Fruit fly (Drosophila melanogaster) whole organism, embryonic: ENCODE results near the gene Sec13.

Experiments used
- CG10209 ChIP-seq: fragments of 200-800 bp; sonication (Bioruptor generic); optimal IDR thresholded peaks from 3 replicates; lab custom pipeline; 2017; ENCODE audit warnings: missing biosample characterization, mild to moderate bottlenecking, missing genetic modification characterization, missing genetic modification reagents
- CG12071 ChIP-seq: fragments of 200-800 bp; sonication (Bioruptor generic); optimal IDR thresholded peaks from 3 replicates; lab custom pipeline; 2018; ENCODE audit warnings: missing biosample characterization, mild to moderate bottlenecking, missing genetic modification characterization
- CG12155 ChIP-seq: fragments of 200-800 bp; sonication (Bioruptor generic); optimal IDR thresholded peaks from 3 replicates; lab custom pipeline; 2016; ENCODE audit warnings: missing biosample characterization, missing genetic modification characterization
- CG12769 ChIP-seq: fragments of 200-800 bp; sonication (Bioruptor generic); optimal IDR thresholded peaks from 2 replicates; lab custom pipeline; 2019; ENCODE audit warnings: missing biosample characterization, mild to moderate bottlenecking, missing genetic modification characterization, moderate library complexity
- CG14667 ChIP-seq: fragments of 200-800 bp; sonication (Bioruptor generic); IDR thresholded peaks from 2 replicates; pipeline ENCODE4 v1.3.6; 2022; ENCODE audit warnings: missing biosample characterization, missing genetic modification characterization
- CG1603 ChIP-seq: fragments of 200-800 bp; sonication (Bioruptor generic); optimal IDR thresholded peaks from 2 replicates; lab custom pipeline; 2019; ENCODE audit warnings: missing biosample characterization, mild to moderate bottlenecking, missing genetic modification characterization, moderate library complexity
- CG17385 ChIP-seq: fragments of 200-800 bp; sonication (Bioruptor generic); optimal IDR thresholded peaks from 3 replicates; lab custom pipeline; 2018; ENCODE audit warnings: missing biosample characterization, mild to moderate bottlenecking, missing genetic modification characterization
- CG18599 ChIP-seq: fragments of 200-800 bp; sonication (Bioruptor generic); optimal IDR thresholded peaks from 3 replicates; lab custom pipeline; 2017; ENCODE audit warnings: missing biosample characterization, missing genetic modification characterization, mild to moderate bottlenecking, moderate library complexity, missing genetic modification reagents
- CG2199 ChIP-seq: fragments of 200-800 bp; sonication (Bioruptor generic); IDR thresholded peaks from 3 replicates; pipeline ENCODE4 v1.3.6; 2022; ENCODE audit warnings: missing biosample characterization, missing genetic modification characterization
- CG7839 ChIP-seq: fragments of 200-800 bp; sonication (Bioruptor generic); optimal IDR thresholded peaks from 3 replicates; lab custom pipeline; 2018; ENCODE audit warnings: missing biosample characterization, mild to moderate bottlenecking, missing genetic modification characterization, moderate library complexity
- CG8089 ChIP-seq: fragments of 200-800 bp; sonication (Bioruptor generic); optimal IDR thresholded peaks from 3 replicates; lab custom pipeline; 2016; ENCODE audit warnings: missing biosample characterization, missing genetic modification characterization
- CG8388 ChIP-seq: fragments of 200-800 bp; sonication (Bioruptor generic); optimal IDR thresholded peaks from 2 replicates; lab custom pipeline; 2019; ENCODE audit warnings: missing biosample characterization, mild to moderate bottlenecking, missing genetic modification characterization, moderate library complexity
- Doc2 ChIP-seq: fragments of 200-800 bp; sonication (Bioruptor generic); IDR thresholded peaks from 2 replicates; pipeline ENCODE4 v1.3.6; 2022; ENCODE audit warnings: missing biosample characterization, missing genetic modification characterization
- Drgx ChIP-seq: fragments of 200-800 bp; sonication (Bioruptor generic); IDR thresholded peaks from 2 replicates; pipeline ENCODE4 v1.3.6; 2022; ENCODE audit warnings: missing biosample characterization, missing genetic modification characterization
- GATAe ChIP-seq: fragments of 200-800 bp; sonication (Bioruptor generic); conservative IDR thresholded peaks from 2 replicates; pipeline ENCODE4 v1.3.6; 2022; ENCODE audit warnings: missing biosample characterization, missing genetic modification characterization
- HHEX ChIP-seq: fragments of 200-800 bp; sonication (Bioruptor generic); optimal IDR thresholded peaks from 3 replicates; lab custom pipeline; 2017; ENCODE audit warnings: missing biosample characterization, mild to moderate bottlenecking, missing genetic modification characterization, missing genetic modification reagents
- Pdp1 ChIP-seq, 2 experiments: fragments of 200-800 bp; sonication (Bioruptor generic); optimal IDR thresholded peaks; 3 replicates each; lab custom pipeline; 2016; ENCODE audit warnings: missing biosample characterization in 2 of 2, missing genetic modification characterization in 2 of 2, mild to moderate bottlenecking in 1 of 2, moderate library complexity in 1 of 2
- Rx ChIP-seq: fragments of 200-800 bp; sonication (Bioruptor generic); IDR thresholded peaks from 2 replicates; pipeline ENCODE4 v1.3.6; 2022; ENCODE audit warnings: missing biosample characterization, missing genetic modification characterization
- Stat92E ChIP-seq, 3 experiments: fragments of >200 bp in 2 of 3; fragments of 200-800 bp in 1 of 3; sonication (Bioruptor generic) in 1 of 3; optimal IDR thresholded peaks; 2 replicates each; lab custom pipeline; 2017 to 2019; ENCODE audit warnings: missing biosample characterization in 3 of 3, missing genetic modification characterization in 3 of 3, mild to moderate bottlenecking in 1 of 3, moderate library complexity in 1 of 3
- ase ChIP-seq: fragments of 200-800 bp; sonication (Bioruptor generic); IDR thresholded peaks from 3 replicates; pipeline ENCODE4 v1.3.6; 2022; ENCODE audit warnings: missing biosample characterization, missing genetic modification characterization
- bsh ChIP-seq, 2 experiments: fragments of 200-800 bp; sonication (Bioruptor generic); optimal IDR thresholded peaks; 2 replicates each; lab custom pipeline; 2017 to 2018; ENCODE audit warnings: mild to moderate bottlenecking in 2 of 2, missing biosample characterization in 2 of 2, missing genetic modification characterization in 2 of 2, moderate library complexity in 1 of 2
- ci ChIP-seq: fragments of 200-800 bp; sonication (Bioruptor generic); IDR thresholded peaks from 3 replicates; pipeline ENCODE4 v1.3.6; 2022; ENCODE audit warnings: missing biosample characterization, missing genetic modification characterization
- cwo ChIP-seq: fragments of 200-800 bp; sonication (Bioruptor generic); optimal IDR thresholded peaks from 3 replicates; lab custom pipeline; 2017; ENCODE audit warnings: missing biosample characterization, missing genetic modification characterization, mild to moderate bottlenecking, moderate library complexity, missing genetic modification reagents
- fd64A ChIP-seq: fragments of 200-800 bp; sonication (Bioruptor generic); optimal IDR thresholded peaks from 3 replicates; lab custom pipeline; 2018; ENCODE audit warnings: missing biosample characterization, mild to moderate bottlenecking, missing genetic modification characterization
- grn ChIP-seq: fragments of 200-800 bp; sonication (Bioruptor generic); optimal IDR thresholded peaks from 3 replicates; lab custom pipeline; 2017; ENCODE audit warnings: missing biosample characterization, missing genetic modification characterization
- jing ChIP-seq: fragments of 200-800 bp; sonication (Bioruptor generic); optimal IDR thresholded peaks from 2 replicates; lab custom pipeline; 2018; ENCODE audit warnings: missing biosample characterization, mild to moderate bottlenecking, missing genetic modification characterization
- knrl ChIP-seq: fragments of 200-800 bp; sonication (Bioruptor generic); IDR thresholded peaks from 3 replicates; pipeline ENCODE4 v1.3.6; 2022; ENCODE audit warnings: missing biosample characterization, missing genetic modification characterization; ENCODE audit not compliant: partially characterized antibody
- lola ChIP-seq, 3 experiments: fragments of >200 bp in 2 of 3; fragments of 200-800 bp in 1 of 3; sonication (Bioruptor generic) in 1 of 3; optimal IDR thresholded peaks; 2 replicates each; lab custom pipeline; 2017 to 2019; ENCODE audit warnings: missing biosample characterization in 3 of 3, missing genetic modification characterization in 3 of 3, mild to moderate bottlenecking in 1 of 3, moderate library complexity in 1 of 3
- luna ChIP-seq: fragments of 200-800 bp; sonication (Bioruptor generic); optimal IDR thresholded peaks from 2 replicates; lab custom pipeline; 2016; ENCODE audit warnings: missing biosample characterization, missing genetic modification characterization
- mirr ChIP-seq: fragments of 200-800 bp; sonication (Bioruptor generic); optimal IDR thresholded peaks from 3 replicates; lab custom pipeline; 2018; ENCODE audit warnings: missing biosample characterization, mild to moderate bottlenecking, missing genetic modification characterization
- nom ChIP-seq: fragments of 200-800 bp; sonication (Bioruptor generic); optimal IDR thresholded peaks from 2 replicates; lab custom pipeline; 2017; ENCODE audit warnings: missing biosample characterization, missing genetic modification characterization, mild to moderate bottlenecking, moderate library complexity, missing genetic modification reagents
- otp ChIP-seq: fragments of 200-800 bp; sonication (Bioruptor generic); IDR thresholded peaks from 3 replicates; pipeline ENCODE4, ENCODE4 v1.3.6; 2022; ENCODE audit warnings: missing biosample characterization, missing genetic modification characterization
- run ChIP-seq: fragments of 200-800 bp; sonication (Bioruptor generic); optimal IDR thresholded peaks from 3 replicates; lab custom pipeline; 2018; ENCODE audit warnings: missing biosample characterization, mild to moderate bottlenecking, missing genetic modification characterization
- sc ChIP-seq, 3 experiments: fragments of >200 bp in 2 of 3; fragments of 200-800 bp in 1 of 3; sonication (Bioruptor generic) in 1 of 3; optimal IDR thresholded peaks; 2 replicates in 2 of 3; 3 replicates in 1 of 3; lab custom pipeline; 2017; ENCODE audit warnings: mild to moderate bottlenecking in 1 of 3, missing biosample characterization in 1 of 3, missing genetic modification characterization in 1 of 3, missing genetic modification reagents in 1 of 3
- sd ChIP-seq: fragments of 200-800 bp; sonication (Bioruptor generic); optimal IDR thresholded peaks from 3 replicates; lab custom pipeline; 2018; ENCODE audit warnings: missing biosample characterization, mild to moderate bottlenecking, missing genetic modification characterization, moderate library complexity
- sim ChIP-seq: fragments of 200-800 bp; sonication (Bioruptor generic); IDR thresholded peaks from 2 replicates; pipeline ENCODE4 v1.3.6; 2022; ENCODE audit warnings: missing biosample characterization, missing genetic modification characterization
- tap ChIP-seq: fragments of 200-800 bp; optimal IDR thresholded peaks from 3 replicates; lab custom pipeline; 2019; ENCODE audit warnings: missing biosample characterization, mild to moderate bottlenecking, missing genetic modification characterization, moderate library complexity
- wek ChIP-seq: fragments of 200-800 bp; sonication (Bioruptor generic); optimal IDR thresholded peaks from 3 replicates; lab custom pipeline; 2018; ENCODE audit warnings: missing biosample characterization, mild to moderate bottlenecking, missing genetic modification characterization, moderate library complexity
- wor ChIP-seq: fragments of 200-800 bp; sonication (Bioruptor generic); IDR thresholded peaks from 2 replicates; pipeline ENCODE4 v1.3.6; 2022; ENCODE audit warnings: missing biosample characterization, missing genetic modification characterization
- z ChIP-seq: fragments of 200-800 bp; sonication (Bioruptor generic); IDR thresholded peaks from 3 replicates; pipeline ENCODE4 v1.3.6; 2022; ENCODE audit warnings: missing biosample characterization, missing genetic modification characterization
- zen ChIP-seq: fragments of 200-800 bp; sonication (Bioruptor generic); optimal IDR thresholded peaks from 3 replicates; lab custom pipeline; 2018; ENCODE audit warnings: missing biosample characterization, mild to moderate bottlenecking, missing genetic modification characterization, moderate library complexity

Gene Sec13

DNA sequence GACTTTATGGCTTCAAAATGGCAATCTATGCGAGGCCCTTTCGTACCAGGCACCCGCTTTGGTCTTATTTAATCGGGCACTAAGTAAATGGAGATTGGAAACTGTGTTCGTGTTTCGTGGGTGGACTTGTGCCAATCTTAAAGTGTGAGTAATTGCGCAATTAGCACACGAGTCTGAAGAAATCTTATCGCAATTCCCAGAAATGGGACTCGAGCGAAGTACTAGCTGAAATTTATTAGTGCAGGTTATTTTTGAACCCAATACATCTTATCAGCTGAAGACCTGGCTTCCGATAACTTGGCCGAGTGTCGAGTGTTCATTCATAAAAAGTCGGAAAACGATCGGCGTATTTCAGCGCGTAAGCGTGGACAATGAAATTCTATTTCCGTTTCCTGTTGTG lies 39.2 kb upstream of the Sec13 start (continued):
- TF ChIP-seq Doc2 (GFP tag; lab: Robert Waterston, UW), result no peak
- TF ChIP-seq CG2199 (GFP tag; lab: Robert Waterston, UW), result no peak
- TF ChIP-seq sc (optimal IDR thresholded peaks at IDR 0.05; lab: Kevin White, UChicago), result no peak
- no peak for TF ChIP-seq sc (GFP tag; optimal IDR thresholded peaks at IDR 0.05; lab: Kevin White, UChicago)
- no peak for TF ChIP-seq Stat92E (GFP tag; optimal IDR thresholded peaks at IDR 0.05; lab: Kevin White, UChicago)
- TF ChIP-seq CG14667 (GFP tag; lab: Robert Waterston, UW), result no peak
- TF ChIP-seq ci (GFP tag; lab: Robert Waterston, UW), result no peak
- no peak for TF ChIP-seq wek (GFP tag; lab: Kevin White, UChicago)
- no peak for TF ChIP-seq fd64A (GFP tag; lab: Kevin White, UChicago)
- TF ChIP-seq jing (GFP tag; lab: Kevin White, UChicago), result no peak
- peak; percentile 58 for TF ChIP-seq cwo (GFP tag; lab: Kevin White, UChicago)
- peak; percentile 19 for TF ChIP-seq CG12769
- no peak for TF ChIP-seq CG7839 (tag; lab: Kevin White, UChicago)
- peak; percentile 16 for TF ChIP-seq CG18599 (GFP tag; lab: Kevin White, UChicago)
- TF ChIP-seq lola (GFP tag; optimal IDR thresholded peaks at IDR 0.05; lab: Kevin White, UChicago), result no peak
- peak; percentile 54; the same call in 1 of the 2 replicates for TF ChIP-seq GATAe
- TF ChIP-seq run (tag; lab: Kevin White, UChicago), result no peak
- TF ChIP-seq knrl (GFP tag; lab: Robert Waterston, UW), result no peak
- TF ChIP-seq mirr (GFP tag; lab: Kevin White, UChicago), result peak; percentile 13
- TF ChIP-seq grn, result peak; percentile 73
- no peak for TF ChIP-seq CG12071 (GFP tag; lab: Kevin White, UChicago)
- TF ChIP-seq Pdp1 (GFP tag; optimal IDR thresholded peaks at IDR 0.05; lab: Kevin White, UChicago), result peak in 1 of 2 experiments; percentile 75
- TF ChIP-seq ase (GFP tag; lab: Robert Waterston, UW), result no peak
- no peak for TF ChIP-seq wor (GFP tag; lab: Robert Waterston, UW)
- TF ChIP-seq CG8388 (GFP tag; lab: Kevin White, UChicago), result no peak
- peak; percentile 5 for TF ChIP-seq sd (tag; lab: Kevin White, UChicago)
- no peak for TF ChIP-seq tap (tag; lab: Kevin White, UChicago)
- no peak for TF ChIP-seq sim

dm6 chr3R:23318928-23319327 lies 37.1 kb upstream of the Sec13 start:
- TF ChIP-seq CG12155 (no peak), CG8089 (no peak), zen (tag; lab: Kevin White, UChicago) (no peak), nom (GFP tag; lab: Kevin White, UChicago) (peak; percentile 81), HHEX (no peak), otp (GFP tag; lab: Robert Waterston, UW) (no peak), luna (GFP tag; lab: Kevin White, UChicago) (no peak), CG1603 (tag; lab: Kevin White, UChicago) (no peak), Drgx (GFP tag; lab: Robert Waterston, UW) (0 out of 2 replicates have a peak, but pooled peaks have one; percentile 29), wek (GFP tag; lab: Kevin White, UChicago) (no peak), CG10209 (GFP tag; lab: Kevin White, UChicago) (no peak), CG17385 (peak; percentile 11), z (GFP tag; lab: Robert Waterston, UW) (peak; percentile 46; the same call in 1 of the 3 replicates), bsh (GFP tag; optimal IDR thresholded peaks at IDR 0.05; lab: Kevin White, UChicago) (peak in 1 of 2 experiments; percentile 54), Rx (GFP tag; lab: Robert Waterston, UW) (no peak)
- TF ChIP-seq, all 482 proteins: peak for 5
